Worm (Caenorhabditis elegans) whole organism, L4 larva: ENCODE data around the gene ZK1073.2.

ENCODE experiments used
- D1046.2 ChIP-seq: fragments of 200-800 bp; sonication (Bioruptor generic); IDR thresholded peaks from 2 replicates; pipeline ENCODE4 v1.3.6; 2022; ENCODE audit warnings: missing genetic modification characterization, missing compliant biosample characterization
- F10B5.3 ChIP-seq: sonication (generic microtip); optimal IDR thresholded peaks from 2 replicates; lab custom pipeline; 2016; ENCODE audit warnings: mild to moderate bottlenecking, missing genetic modification characterization, missing compliant biosample characterization
- F44E2.7 ChIP-seq: fragments of 200-800 bp; sonication (Bioruptor generic); IDR thresholded peaks from 2 replicates; pipeline ENCODE4 v2.1.2; 2022; ENCODE audit warnings: missing genetic modification characterization, missing compliant biosample characterization
- F49E8.2 ChIP-seq: sonication (generic microtip); optimal IDR thresholded peaks from 2 replicates; lab custom pipeline; 2016; ENCODE audit warnings: missing compliant biosample characterization, mild to moderate bottlenecking, missing genetic modification characterization, borderline replicate concordance
- T20F7.1 ChIP-seq: fragments of 200-800 bp; sonication (Bioruptor generic); optimal IDR thresholded peaks from 2 replicates; lab custom pipeline; 2018; ENCODE audit warnings: mild to moderate bottlenecking, missing genetic modification characterization, missing compliant biosample characterization
- Y48G9A.11 ChIP-seq: fragments of 200-800 bp; sonication (Bioruptor generic); IDR thresholded peaks from 2 replicates; pipeline ENCODE4 v1.3.6; 2022; ENCODE audit warnings: missing genetic modification reagents, missing genetic modification characterization, missing compliant biosample characterization
- Y75B8A.6 ChIP-seq: fragments of 200-800 bp; sonication (Bioruptor generic); IDR thresholded peaks from 2 replicates; pipeline ENCODE4 v1.3.6; 2022; ENCODE audit warnings: missing genetic modification reagents, missing genetic modification characterization, missing compliant biosample characterization
- ZK546.5 ChIP-seq, 2 experiments: sonication (generic microtip); optimal IDR thresholded peaks; 2 replicates each; lab custom pipeline; 2017; ENCODE audit warnings: missing biosample characterization in 2 of 2, missing genetic modification characterization in 2 of 2
- aha-1 ChIP-seq: fragments of 150-350 bp; peaks from one replicate; lab custom pipeline; 2014; ENCODE audit warnings: missing biosample characterization, missing genetic modification characterization
- ceh-20 ChIP-seq: fragments of 200-800 bp; sonication (Bioruptor generic); IDR thresholded peaks from 2 replicates; pipeline ENCODE4 v1.3.6; 2022; ENCODE audit warnings: missing genetic modification reagents, missing genetic modification characterization, missing compliant biosample characterization
- ces-1 ChIP-seq: fragments of 150-350 bp; sonication (generic microtip); optimal IDR thresholded peaks from 4 replicates; lab custom pipeline; 2014; ENCODE audit warnings: missing biosample characterization, missing genetic modification reagents, missing genetic modification characterization
- ctbp-1 ChIP-seq: fragments of 200-800 bp; sonication (Bioruptor generic); IDR thresholded peaks from 2 replicates; pipeline ENCODE4 v1.3.6; 2022; ENCODE audit warnings: missing genetic modification reagents, missing genetic modification characterization, missing compliant biosample characterization
- daf-16 ChIP-seq, 3 experiments: sonication (generic microtip); optimal IDR thresholded peaks; 2 replicates each; lab custom pipeline; 2016 to 2017; ENCODE audit warnings: missing genetic modification characterization in 3 of 3, missing genetic modification reagents in 3 of 3, mild to moderate bottlenecking in 2 of 3, missing compliant biosample characterization in 2 of 3, missing biosample characterization in 1 of 3, moderate library complexity in 1 of 3
- daf-8 ChIP-seq: fragments of 200-800 bp; sonication (Bioruptor generic); IDR thresholded peaks from 2 replicates; pipeline ENCODE4 v1.3.6; 2022; ENCODE audit warnings: missing genetic modification characterization, missing compliant biosample characterization
- dmd-8 ChIP-seq: fragments of 200-800 bp; sonication (Bioruptor generic); IDR thresholded peaks from 2 replicates; pipeline ENCODE4 v1.3.6; 2022; ENCODE audit warnings: missing genetic modification characterization, missing compliant biosample characterization
- dve-1 ChIP-seq: sonication (generic microtip); optimal IDR thresholded peaks from 2 replicates; lab custom pipeline; 2017; ENCODE audit warnings: antibody characterized with exemption, mild to moderate bottlenecking, missing genetic modification characterization, missing compliant biosample characterization; ENCODE audit not compliant: insufficient read depth
- fkh-10 ChIP-seq: fragments of 150-350 bp; optimal IDR thresholded peaks from 2 replicates; lab custom pipeline; 2014; ENCODE audit warnings: missing biosample characterization, missing genetic modification reagents, missing genetic modification characterization
- hif-1 ChIP-seq, 2 experiments: sonication (generic microtip); optimal IDR thresholded peaks; 2 replicates each; lab custom pipeline; 2016 to 2017; ENCODE audit warnings: missing compliant biosample characterization in 2 of 2, missing genetic modification characterization in 2 of 2, missing genetic modification reagents in 2 of 2, missing genotype in 2 of 2, mild to moderate bottlenecking in 1 of 2
- hlh-30 ChIP-seq: sonication (generic microtip); optimal IDR thresholded peaks from 2 replicates; lab custom pipeline; 2017; ENCODE audit warnings: antibody characterized with exemption, mild to moderate bottlenecking, missing genetic modification characterization, missing compliant biosample characterization; ENCODE audit not compliant: insufficient read depth
- hmg-1.1 ChIP-seq: fragments of 200-800 bp; sonication (Bioruptor generic); IDR thresholded peaks from 2 replicates; pipeline ENCODE4 v1.3.6; 2022; ENCODE audit warnings: missing genetic modification reagents, missing genetic modification characterization, missing compliant biosample characterization
- lin-39 ChIP-seq: fragments of 150-350 bp; optimal IDR thresholded peaks from 2 replicates; lab custom pipeline; 2014; ENCODE audit warnings: missing biosample characterization, missing genetic modification reagents, missing genetic modification characterization
- lsy-2 ChIP-seq, 2 experiments: fragments of 150-350 bp in 1 of 2; sonication (generic microtip) in 1 of 2; optimal IDR thresholded peaks; 2 replicates each; lab custom pipeline; 2014 to 2017; ENCODE audit warnings: missing biosample characterization in 2 of 2, missing genetic modification characterization in 2 of 2
- madf-9 ChIP-seq: fragments of 200-800 bp; sonication (Bioruptor generic); conservative IDR thresholded peaks from 2 replicates; pipeline ENCODE4 v1.3.6; 2022; ENCODE audit warnings: missing genetic modification reagents, missing genetic modification characterization, missing compliant biosample characterization
- mdl-1 ChIP-seq, 2 experiments: fragments of 150-350 bp in 1 of 2; sonication (generic microtip) in 1 of 2; optimal IDR thresholded peaks; 2 replicates each; lab custom pipeline; 2014 to 2017; ENCODE audit warnings: missing biosample characterization in 2 of 2, missing genetic modification characterization in 2 of 2
- mep-1 ChIP-seq: fragments of 150-350 bp; sonication (generic microtip); optimal IDR thresholded peaks from 3 replicates; lab custom pipeline; 2014; ENCODE audit warnings: missing biosample characterization, missing genetic modification characterization
- mxl-3 ChIP-seq: fragments of 200-800 bp; sonication (Bioruptor generic); optimal IDR thresholded peaks from 2 replicates; lab custom pipeline; 2018; ENCODE audit warnings: mild to moderate bottlenecking, missing genetic modification characterization, missing compliant biosample characterization
- nhr-102 ChIP-seq: sonication (generic microtip); optimal IDR thresholded peaks from 2 replicates; lab custom pipeline; 2016; ENCODE audit warnings: mild to moderate bottlenecking, missing genetic modification characterization, moderate library complexity, missing compliant biosample characterization
- nhr-11 ChIP-seq: fragments of 150-350 bp; optimal IDR thresholded peaks from 2 replicates; lab custom pipeline; 2014; ENCODE audit warnings: missing biosample characterization, missing genetic modification characterization
- nhr-111 ChIP-seq: fragments of 200-800 bp; sonication (Bioruptor generic); optimal IDR thresholded peaks from 2 replicates; lab custom pipeline; 2018; ENCODE audit warnings: mild to moderate bottlenecking, missing genetic modification characterization, missing compliant biosample characterization
- nhr-28 ChIP-seq: fragments of 150-350 bp; optimal IDR thresholded peaks from 2 replicates; lab custom pipeline; 2014; ENCODE audit warnings: missing biosample characterization, missing genetic modification characterization
- nhr-42 ChIP-seq: fragments of 200-800 bp; sonication (Bioruptor generic); IDR thresholded peaks from 2 replicates; pipeline ENCODE4 v1.3.6; 2022; ENCODE audit warnings: missing genetic modification characterization, missing compliant biosample characterization
- nhr-6 ChIP-seq: fragments of 150-350 bp; optimal IDR thresholded peaks from 2 replicates; lab custom pipeline; 2014; ENCODE audit warnings: missing biosample characterization, missing genetic modification characterization
- nhr-77 ChIP-seq: fragments of 150-350 bp; optimal IDR thresholded peaks from 2 replicates; lab custom pipeline; 2014; ENCODE audit warnings: missing biosample characterization, missing genetic modification characterization
- pha-4 ChIP-seq, 2 experiments: fragments of 150-350 bp in 1 of 2; fragments of 200-800 bp in 1 of 2; sonication (Bioruptor generic) in 1 of 2; IDR thresholded peaks in 1 of 2; optimal IDR thresholded peaks in 1 of 2; 2 replicates each; pipeline versions ENCODE4 v1.3.6 to Lab custom; 2014 to 2022; ENCODE audit warnings: missing genetic modification characterization in 2 of 2, missing genetic modification reagents in 2 of 2, missing biosample characterization in 1 of 2, missing compliant biosample characterization in 1 of 2
- php-3 ChIP-seq: fragments of 200-800 bp; sonication (Bioruptor generic); IDR thresholded peaks from 2 replicates; pipeline ENCODE4 v1.3.6; 2022; ENCODE audit warnings: missing genetic modification reagents, missing genetic modification characterization, missing compliant biosample characterization
- rbr-2 ChIP-seq: sonication (generic microtip); optimal IDR thresholded peaks from 2 replicates; lab custom pipeline; 2016; ENCODE audit warnings: missing genotype, missing genetic modification characterization, missing compliant biosample characterization
- sdz-12 ChIP-seq: fragments of 200-800 bp; sonication (Bioruptor generic); optimal IDR thresholded peaks from 2 replicates; lab custom pipeline; 2018; ENCODE audit warnings: mild to moderate bottlenecking, missing genetic modification characterization, missing compliant biosample characterization
- set-16 ChIP-seq: fragments of 200-800 bp; sonication (Bioruptor generic); IDR thresholded peaks from 2 replicates; pipeline ENCODE4 v1.3.6; 2022; ENCODE audit warnings: missing genetic modification reagents, missing genetic modification characterization, missing compliant biosample characterization
- snpc-1.2 ChIP-seq: fragments of 200-800 bp; sonication (Bioruptor generic); IDR thresholded peaks from 2 replicates; pipeline ENCODE4 v1.3.6; 2022; ENCODE audit warnings: missing genetic modification reagents, missing genetic modification characterization, missing compliant biosample characterization
- spr-1 ChIP-seq: sonication (generic microtip); optimal IDR thresholded peaks from 2 replicates; lab custom pipeline; 2016; ENCODE audit warnings: mild to moderate bottlenecking, missing genetic modification characterization, missing compliant biosample characterization
- tag-97 ChIP-seq: fragments of 200-800 bp; sonication (Bioruptor generic); IDR thresholded peaks from 2 replicates; pipeline ENCODE4 v1.3.6; 2022; ENCODE audit warnings: missing genetic modification characterization, missing compliant biosample characterization
- unc-39 ChIP-seq: sonication (generic microtip); optimal IDR thresholded peaks from 2 replicates; lab custom pipeline; 2017; ENCODE audit warnings: missing biosample characterization, missing genetic modification characterization
- vab-7 ChIP-seq: fragments of 200-800 bp; sonication (Bioruptor generic); IDR thresholded peaks from 2 replicates; pipeline ENCODE4 v1.3.6; 2022; ENCODE audit warnings: missing genetic modification reagents, missing genetic modification characterization, missing compliant biosample characterization

Gene ZK1073.2

DNA sequence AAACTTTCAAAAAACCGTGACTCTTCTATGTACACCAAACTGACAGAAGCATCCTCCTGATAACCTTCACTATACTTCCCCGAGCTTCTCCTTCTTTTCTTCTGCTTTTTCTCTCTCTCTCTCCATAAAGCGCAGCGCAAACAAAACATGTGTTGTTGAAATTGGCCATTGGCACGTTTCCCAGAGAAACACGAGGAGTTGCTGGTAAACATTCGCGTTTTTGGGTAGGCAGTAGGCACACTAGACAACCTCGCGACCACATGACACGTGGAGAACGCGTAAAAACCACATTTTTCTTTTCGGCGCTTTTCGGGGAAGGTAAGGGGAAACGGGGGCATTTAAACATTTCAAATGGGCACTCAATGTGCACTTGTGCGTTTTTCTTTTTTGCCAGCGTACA, 27.5 kb downstream of the ZK1073.2 start (continued):
- TF ChIP-seq ces-1 (GFP tag; lab: Kevin White, UChicago) (no peak), hlh-30 (tag; lab: Kevin White, UChicago) (peak; percentile 97), nhr-28 (peak; percentile 79), dmd-8 (no peak), snpc-1.2 (no peak), F10B5.3 (tag; lab: Kevin White, UChicago) (no peak), fkh-10 (no peak), nhr-11 (tag; lab: Kevin White, UChicago) (peak; percentile 66), nhr-77 (tag; lab: Kevin White, UChicago) (peak; percentile 80), nhr-111 (no peak), madf-9 (GFP tag; lab: Robert Waterston, UW) (no peak), F44E2.7 (no peak), mdl-1 (tag; optimal IDR thresholded peaks at IDR 0.05; lab: Kevin White, UChicago) (peak; percentile 63 to 93), spr-1 (tag; lab: Kevin White, UChicago) (no peak), set-16 (GFP tag; lab: Robert Waterston, UW) (peak; percentile 25; the same call in 1 of the 2 replicates), nhr-6 (tag; lab: Kevin White, UChicago) (peak; percentile 38), mxl-3 (GFP tag; lab: Kevin White, UChicago) (peak; percentile 77), Y48G9A.11 (no peak), ceh-20 (GFP tag; lab: Robert Waterston, UW) (no peak), Y75B8A.6 (GFP tag; lab: Robert Waterston, UW) (no peak), ZK546.5 (tag; optimal IDR thresholded peaks at IDR 0.05; lab: Kevin White, UChicago) (no peak), aha-1 (peak; percentile 99), daf-16 (GFP tag; optimal IDR thresholded peaks at IDR 0.05; lab: Kevin White, UChicago) (peak in 1 of 2 experiments; percentile 42), daf-16 (tag; optimal IDR thresholded peaks at IDR 0.05; lab: Kevin White, UChicago) (peak; percentile 99), sdz-12 (no peak), F49E8.2 (no peak), tag-97 (GFP tag; lab: Robert Waterston, UW) (no peak), T20F7.1 (no peak), ctbp-1 (GFP tag; lab: Robert Waterston, UW) (no peak), pha-4 (GFP tag; IDR thresholded peaks at IDR 0.05; lab: Robert Waterston, UW) (peak; percentile 59; the same call in 1 of the 2 replicates), pha-4 (tag; optimal IDR thresholded peaks at IDR 0.05; lab: Kevin White, UChicago) (peak; percentile 93), vab-7 (GFP tag; lab: Robert Waterston, UW) (no peak), D1046.2 (GFP tag; lab: Robert Waterston, UW) (0 out of 2 replicates have a peak, but pooled peaks have one; percentile 14), hif-1 (tag; optimal IDR thresholded peaks at IDR 0.05; lab: Kevin White, UChicago) (peak; percentile 73 to 97), mep-1 (tag; lab: Kevin White, UChicago) (peak; percentile 81), nhr-42 (GFP tag; lab: Robert Waterston, UW) (no peak), php-3 (0 out of 2 replicates have a peak, but pooled peaks have one; percentile 38), dve-1 (tag; lab: Kevin White, UChicago) (peak; percentile 89), daf-8 (no peak), unc-39 (tag; lab: Kevin White, UChicago) (no peak)

DNA sequence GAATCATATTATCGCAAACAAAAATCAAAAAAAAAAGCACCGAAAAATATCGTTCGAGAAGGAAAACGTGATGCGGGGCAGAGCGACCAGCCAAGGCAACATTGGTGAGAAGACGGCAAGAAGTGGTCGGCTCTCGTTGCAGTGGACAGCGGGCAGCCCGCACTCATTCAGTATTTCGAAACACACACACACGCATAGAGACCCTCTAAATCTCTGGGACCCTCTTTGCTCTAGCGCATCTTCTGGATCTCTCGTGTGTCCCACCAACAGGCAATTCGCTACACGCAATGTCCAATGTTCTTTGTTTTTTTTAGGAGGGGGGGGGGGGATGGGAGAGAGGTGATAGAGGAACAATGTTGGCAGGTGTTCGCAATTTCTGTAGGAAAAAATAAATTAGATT, 30.3 kb downstream of the ZK1073.2 start:
- peak; percentile 95 for TF ChIP-seq aha-1
- peak; percentile 18; the same call in 1 of the 2 replicates for TF ChIP-seq set-16 (GFP tag; lab: Robert Waterston, UW)
- TF ChIP-seq madf-9 (GFP tag; lab: Robert Waterston, UW) = no peak
- TF ChIP-seq rbr-2 (tag; lab: Kevin White, UChicago) = no peak
- TF ChIP-seq ctbp-1 (GFP tag; lab: Robert Waterston, UW) = peak; percentile 52; the same call in 1 of the 2 replicates
- peak; percentile 24 for TF ChIP-seq hlh-30 (tag; lab: Kevin White, UChicago)
- TF ChIP-seq lin-39 (tag; lab: Kevin White, UChicago) = no peak
- TF ChIP-seq nhr-102 = no peak
- peak; percentile 53; the same call in 1 of the 2 replicates for TF ChIP-seq hmg-1.1
- peak in 1 of 2 experiments; percentile 25 for TF ChIP-seq lsy-2 (tag; optimal IDR thresholded peaks at IDR 0.05; lab: Kevin White, UChicago)
- peak in 1 of 2 experiments; percentile 18 for TF ChIP-seq hif-1 (tag; optimal IDR thresholded peaks at IDR 0.05; lab: Kevin White, UChicago)
- TF ChIP-seq mdl-1 (tag; optimal IDR thresholded peaks at IDR 0.05; lab: Kevin White, UChicago) = peak in 1 of 2 experiments; percentile 18
- TF ChIP-seq, all 104 proteins: peak for 8
